Worm (Caenorhabditis elegans) whole organism, L3 larva: ENCODE measurements around the gene C46F9.6.

Experiments used
- R02D3.7 ChIP-seq: fragments of 150-350 bp; optimal IDR thresholded peaks from 2 replicates; lab custom pipeline; 2014; ENCODE audit warnings: missing biosample characterization, missing genetic modification characterization
- ZK546.5 ChIP-seq: sonication (generic microtip); optimal IDR thresholded peaks from 2 replicates; lab custom pipeline; 2017; ENCODE audit warnings: missing biosample characterization, missing genetic modification characterization
- aly-2 ChIP-seq: fragments of 150-350 bp; optimal IDR thresholded peaks from 2 replicates; lab custom pipeline; 2014; ENCODE audit warnings: missing biosample characterization, missing genetic modification characterization
- ama-1 ChIP-seq: fragments of 150-350 bp; optimal IDR thresholded peaks from 2 replicates; lab custom pipeline; 2018
- ceh-16 ChIP-seq: sonication (generic microtip); optimal IDR thresholded peaks from 2 replicates; lab custom pipeline; 2017; ENCODE audit warnings: missing biosample characterization, missing genetic modification characterization
- ceh-28 ChIP-seq: fragments of 150-350 bp; optimal IDR thresholded peaks from 2 replicates; lab custom pipeline; 2014; ENCODE audit warnings: missing biosample characterization, missing genetic modification reagents, missing genetic modification characterization
- ceh-82 ChIP-seq: fragments of 150-350 bp; optimal IDR thresholded peaks from 2 replicates; lab custom pipeline; 2014; ENCODE audit warnings: missing biosample characterization, missing genetic modification characterization
- egl-27 ChIP-seq: sonication (generic microtip); optimal IDR thresholded peaks from 4 replicates; lab custom pipeline; 2017; ENCODE audit warnings: missing biosample characterization, missing genetic modification reagents, missing genetic modification characterization
- egl-5 ChIP-seq: fragments of 150-350 bp; optimal IDR thresholded peaks from 2 replicates; lab custom pipeline; 2017; ENCODE audit warnings: missing biosample characterization, missing genetic modification reagents, missing genetic modification characterization, inconsistent platforms
- elt-1 ChIP-seq: fragments of 150-350 bp; optimal IDR thresholded peaks from 2 replicates; lab custom pipeline; 2014; ENCODE audit warnings: missing biosample characterization, missing genetic modification characterization
- elt-2 ChIP-seq: sonication (generic microtip); optimal IDR thresholded peaks from 2 replicates; lab custom pipeline; 2016; ENCODE audit warnings: missing genetic modification reagents, mild to moderate bottlenecking, missing genetic modification characterization, missing compliant biosample characterization
- fkh-2 ChIP-seq: fragments of 150-350 bp; optimal IDR thresholded peaks from 2 replicates; lab custom pipeline; 2014; ENCODE audit warnings: missing biosample characterization, missing genetic modification reagents, missing genetic modification characterization
- fos-1 ChIP-seq: fragments of 150-350 bp; optimal IDR thresholded peaks from 2 replicates; lab custom pipeline; 2014; ENCODE audit warnings: missing biosample characterization, missing genetic modification characterization
- hmg-11 ChIP-seq: sonication (generic microtip); optimal IDR thresholded peaks from 2 replicates; lab custom pipeline; 2016; ENCODE audit warnings: missing genetic modification characterization, missing compliant biosample characterization
- lin-15B ChIP-seq: fragments of 150-350 bp; optimal IDR thresholded peaks from 2 replicates; lab custom pipeline; 2014; ENCODE audit warnings: missing biosample characterization, missing genetic modification characterization
- lin-39 ChIP-seq: fragments of 150-350 bp; optimal IDR thresholded peaks from 2 replicates; lab custom pipeline; 2018; ENCODE audit warnings: missing biosample characterization, missing genetic modification reagents, missing genetic modification characterization
- lsy-12 ChIP-seq: sonication (generic microtip); optimal IDR thresholded peaks from 2 replicates; lab custom pipeline; 2016; ENCODE audit warnings: mild to moderate bottlenecking, missing genetic modification characterization, missing compliant biosample characterization
- mdl-1 ChIP-seq: fragments of 150-350 bp; optimal IDR thresholded peaks from 2 replicates; lab custom pipeline; 2014; ENCODE audit warnings: missing biosample characterization, missing genetic modification characterization
- nfya-1 ChIP-seq: sonication (generic microtip); optimal IDR thresholded peaks from 2 replicates; lab custom pipeline; 2017; ENCODE audit warnings: missing genetic modification characterization, mild to moderate bottlenecking, missing compliant biosample characterization, antibody characterized with exemption, moderate library complexity; ENCODE audit not compliant: insufficient read depth
- nhr-11 ChIP-seq: fragments of 150-350 bp; optimal IDR thresholded peaks from 2 replicates; lab custom pipeline; 2014; ENCODE audit warnings: missing biosample characterization, missing genetic modification characterization
- nhr-12 ChIP-seq: fragments of 150-350 bp; optimal IDR thresholded peaks from 2 replicates; lab custom pipeline; 2014; ENCODE audit warnings: missing biosample characterization, missing genetic modification characterization
- nhr-23 ChIP-seq: fragments of 150-350 bp; optimal IDR thresholded peaks from 2 replicates; lab custom pipeline; 2014; ENCODE audit warnings: missing biosample characterization, missing genetic modification reagents, missing genetic modification characterization
- nhr-237 ChIP-seq: fragments of 150-350 bp; optimal IDR thresholded peaks from 2 replicates; lab custom pipeline; 2014; ENCODE audit warnings: missing biosample characterization, missing genetic modification characterization
- nhr-25 ChIP-seq: sonication (generic microtip); optimal IDR thresholded peaks from 2 replicates; lab custom pipeline; 2017; ENCODE audit warnings: missing biosample characterization, missing genetic modification characterization
- nhr-28 ChIP-seq: fragments of 150-350 bp; optimal IDR thresholded peaks from 2 replicates; lab custom pipeline; 2014; ENCODE audit warnings: missing biosample characterization, missing genetic modification characterization
- nhr-67 ChIP-seq: fragments of 150-350 bp; optimal IDR thresholded peaks from 2 replicates; lab custom pipeline; 2014; ENCODE audit warnings: missing biosample characterization, missing genetic modification characterization
- nhr-76 ChIP-seq: fragments of 150-350 bp; sonication (generic microtip); optimal IDR thresholded peaks from 5 replicates; lab custom pipeline; 2014; ENCODE audit warnings: missing biosample characterization, missing genetic modification characterization
- pha-4 ChIP-seq: fragments of 150-350 bp; optimal IDR thresholded peaks from 2 replicates; lab custom pipeline; 2014; ENCODE audit warnings: missing biosample characterization, missing genetic modification reagents, missing genetic modification characterization
- sea-2 ChIP-seq: fragments of 150-350 bp; sonication (generic microtip); optimal IDR thresholded peaks from 4 replicates; lab custom pipeline; 2014; ENCODE audit warnings: missing biosample characterization, missing genetic modification reagents, missing genetic modification characterization
- snpc-4 ChIP-seq: fragments of 150-350 bp; optimal IDR thresholded peaks from 2 replicates; lab custom pipeline; 2014; ENCODE audit warnings: missing biosample characterization, missing genetic modification characterization
- tbx-2 ChIP-seq: sonication (generic microtip); optimal IDR thresholded peaks from 2 replicates; lab custom pipeline; 2016; ENCODE audit warnings: mild to moderate bottlenecking, missing genetic modification characterization, missing compliant biosample characterization
- unc-39 ChIP-seq: sonication (generic microtip); optimal IDR thresholded peaks from 4 replicates; lab custom pipeline; 2017; ENCODE audit warnings: missing biosample characterization, missing genetic modification characterization
- unc-62 ChIP-seq: fragments of 150-350 bp; sonication (generic microtip); optimal IDR thresholded peaks from 4 replicates; lab custom pipeline; 2014; ENCODE audit warnings: missing biosample characterization, missing genetic modification reagents, missing genetic modification characterization
- zag-1 ChIP-seq: fragments of 150-350 bp; optimal IDR thresholded peaks from 2 replicates; lab custom pipeline; 2014; ENCODE audit warnings: missing biosample characterization, missing genetic modification characterization
- ztf-11 ChIP-seq: fragments of 150-350 bp; optimal IDR thresholded peaks from 2 replicates; lab custom pipeline; 2014; ENCODE audit warnings: missing biosample characterization, missing genetic modification characterization
- ztf-4 ChIP-seq: fragments of 150-350 bp; optimal IDR thresholded peaks from 2 replicates; lab custom pipeline; 2014; ENCODE audit warnings: missing biosample characterization, missing genetic modification characterization

The C46F9.6 gene

DNA sequence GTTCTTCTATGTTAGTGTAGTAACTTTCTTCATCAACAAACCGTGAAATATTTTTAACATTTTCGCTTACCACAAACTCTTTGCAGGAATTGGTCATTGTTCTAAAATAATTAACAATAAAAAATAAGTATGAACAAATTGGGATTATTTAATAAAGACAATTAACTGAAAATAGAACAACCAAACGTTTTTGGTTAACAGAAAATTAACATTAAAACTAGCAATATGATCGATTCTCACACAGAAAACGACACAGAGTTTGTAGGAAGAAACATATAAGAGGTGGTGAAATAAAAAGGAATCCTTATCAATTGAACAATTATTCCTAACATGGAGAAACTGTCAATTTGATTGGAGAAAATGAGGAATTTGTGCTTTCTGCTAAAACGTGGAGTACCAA, 19.4 kb upstream of the C46F9.6 start, which contains the start of gene math-16:
TSS of gene math-16 (minus strand) at position 101 of the 400 bp plus-strand sequence.
- TF ChIP-seq R02D3.7 (tag; lab: Kevin White, UChicago) (no peak), unc-62 (GFP tag; lab: Kevin White, UChicago) (no peak), nhr-12 (no peak), mdl-1 (tag; lab: Kevin White, UChicago) (no peak), nhr-67 (tag; lab: Kevin White, UChicago) (no peak), ceh-28 (tag; lab: Kevin White, UChicago) (no peak)

DNA sequence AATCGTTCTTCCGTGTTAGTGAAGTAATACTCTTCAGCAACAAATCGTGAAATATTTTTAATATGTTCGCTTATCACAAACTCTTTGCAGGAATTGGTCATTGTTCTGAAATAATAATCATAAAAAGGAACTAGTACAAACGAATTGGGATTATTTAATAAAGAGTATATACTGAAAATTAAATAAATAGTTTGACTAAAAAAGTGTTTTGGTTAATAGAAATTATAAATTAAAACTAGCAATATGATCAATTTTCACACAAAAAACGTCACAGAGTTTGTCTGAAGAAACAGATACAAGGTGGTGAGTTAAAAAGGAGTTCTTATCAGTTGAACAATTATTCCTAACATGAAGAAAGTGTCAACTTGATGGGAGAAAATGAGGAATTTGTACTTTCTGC, 15.3 kb upstream of the C46F9.6 start, which contains the start of gene math-5:
TSS of gene math-5 (minus strand) at position 101 of the 400 bp plus-strand sequence.
- TF ChIP-seq ZK546.5 (no peak), zag-1 (tag; lab: Kevin White, UChicago) (no peak), nhr-237 (no peak), nfya-1 (tag; lab: Kevin White, UChicago) (no peak), nhr-12 (no peak)

DNA sequence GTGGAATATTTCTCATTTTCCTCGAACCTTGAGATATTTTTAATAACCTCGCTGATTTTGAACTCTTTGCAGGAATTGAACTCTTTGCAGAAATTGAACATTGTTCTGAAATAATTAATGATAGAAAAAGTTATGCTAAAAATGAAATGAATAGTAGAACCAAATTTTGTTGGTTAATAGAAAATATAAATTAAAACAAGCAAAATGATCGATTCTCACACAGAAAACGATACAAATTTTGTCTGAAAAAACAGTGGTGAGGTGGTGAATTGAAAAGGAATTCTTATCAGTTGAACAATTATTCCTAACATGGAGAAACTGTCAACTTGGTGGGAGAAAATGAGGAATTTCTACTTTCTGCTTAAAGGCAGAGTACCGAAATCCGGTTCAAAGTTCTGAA, 13.4 kb upstream of the C46F9.6 start, which contains the start of gene math-6:
TSS of gene math-6 (minus strand) at position 101 of the 400 bp plus-strand sequence.
- TF ChIP-seq nhr-67 (tag; lab: Kevin White, UChicago) (no peak), nhr-11 (no peak), sea-2 (no peak), fos-1 (tag; lab: Kevin White, UChicago) (no peak), hmg-11 (no peak), ceh-28 (tag; lab: Kevin White, UChicago) (no peak), fkh-2 (no peak), nfya-1 (tag; lab: Kevin White, UChicago) (no peak), ztf-11 (tag; lab: Kevin White, UChicago) (no peak), ama-1 (lab: Kevin White, UChicago) (no peak), nhr-12 (no peak), nhr-25 (tag; lab: Kevin White, UChicago) (no peak), aly-2 (tag; lab: Kevin White, UChicago) (no peak), egl-5 (tag; lab: Kevin White, UChicago) (no peak), lin-15B (tag; lab: Kevin White, UChicago) (no peak), ZK546.5 (no peak), pha-4 (tag; lab: Kevin White, UChicago) (no peak)

DNA sequence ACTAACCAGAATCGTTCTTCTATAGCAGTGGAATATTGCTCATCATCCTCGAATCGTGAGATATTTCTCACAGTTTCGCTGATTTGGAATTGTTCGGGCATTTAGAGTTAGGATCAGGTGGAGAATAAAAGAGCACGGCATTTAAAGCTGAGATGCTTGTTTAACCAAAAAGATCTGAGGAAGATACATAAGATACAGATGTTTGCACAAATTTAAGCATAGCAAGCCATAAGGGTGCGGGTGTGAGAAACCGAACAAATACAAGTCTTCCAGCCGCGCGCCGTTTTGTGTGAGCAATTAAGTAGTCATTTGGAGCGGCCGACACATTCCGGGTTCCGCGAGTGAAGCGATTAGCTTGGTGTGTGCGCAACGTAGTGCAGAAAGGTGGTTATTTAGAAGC, 11.7 kb upstream of the C46F9.6 start, which contains the start of gene math-7:
TSS of gene math-7 (minus strand) at position 101 of the 400 bp plus-strand sequence.
- no peak for TF ChIP-seq lin-39
- TF ChIP-seq ztf-4 (tag; lab: Kevin White, UChicago) = no peak
- no peak for TF ChIP-seq ceh-16 (tag; lab: Kevin White, UChicago)
- TF ChIP-seq pha-4 (tag; lab: Kevin White, UChicago) = no peak
- TF ChIP-seq nfya-1 (tag; lab: Kevin White, UChicago) = no peak
- no peak for TF ChIP-seq lin-15B (tag; lab: Kevin White, UChicago)
- TF ChIP-seq ztf-11 (tag; lab: Kevin White, UChicago) = no peak
- TF ChIP-seq lsy-12 = no peak
- TF ChIP-seq R02D3.7 (tag; lab: Kevin White, UChicago) = no peak
- no peak for TF ChIP-seq ama-1 (lab: Kevin White, UChicago)
- no peak for TF ChIP-seq nhr-25 (tag; lab: Kevin White, UChicago)
- TF ChIP-seq nhr-12 = no peak
- TF ChIP-seq snpc-4 (tag; lab: Kevin White, UChicago) = no peak
- no peak for TF ChIP-seq hmg-11
- TF ChIP-seq, all 47 proteins: peak for 0

DNA sequence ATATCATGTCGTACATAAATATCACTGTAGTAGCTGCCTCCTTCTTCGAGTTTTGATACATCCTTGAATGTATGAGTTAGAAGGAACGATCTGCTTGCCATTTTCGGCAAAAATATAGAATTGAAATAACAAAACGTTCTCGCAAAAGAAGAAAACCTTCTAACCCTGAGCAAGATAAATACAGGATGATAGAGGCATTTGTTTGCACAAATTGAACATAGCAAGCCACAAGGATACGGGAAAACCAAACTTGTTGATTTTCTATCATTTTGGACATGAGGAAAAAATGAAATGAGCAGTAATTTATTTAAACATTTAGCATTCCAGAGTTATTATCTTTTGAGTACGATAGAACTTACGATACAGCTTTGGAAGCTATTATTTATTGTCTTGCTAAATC, 9.0 kb upstream of the C46F9.6 start, which contains the start of gene math-8:
TSS of gene math-8 (minus strand) at position 101 of the 400 bp plus-strand sequence.
- TF ChIP-seq nhr-25 (tag; lab: Kevin White, UChicago) (no peak), nhr-67 (tag; lab: Kevin White, UChicago) (no peak), pha-4 (tag; lab: Kevin White, UChicago) (no peak), nhr-76 (tag; lab: Kevin White, UChicago) (no peak), unc-39 (tag; lab: Kevin White, UChicago) (no peak), nhr-23 (tag; lab: Kevin White, UChicago) (no peak), snpc-4 (tag; lab: Kevin White, UChicago) (no peak), tbx-2 (tag; lab: Kevin White, UChicago) (no peak), elt-1 (tag; lab: Kevin White, UChicago) (no peak), ZK546.5 (no peak), nhr-28 (no peak), fkh-2 (no peak), zag-1 (tag; lab: Kevin White, UChicago) (no peak), unc-62 (GFP tag; lab: Kevin White, UChicago) (no peak), ztf-11 (tag; lab: Kevin White, UChicago) (no peak), sea-2 (no peak), lin-15B (tag; lab: Kevin White, UChicago) (no peak), ceh-82 (no peak), elt-2 (tag; lab: Kevin White, UChicago) (no peak), egl-27 (tag; lab: Kevin White, UChicago) (no peak)
